Worm (Caenorhabditis elegans) whole organism, L2 larva: Measurements from ENCODE around the gene nhr-80.
A peak's percentile ranks its signal among the peaks of the same experiment; 100 is the strongest.

Source experiments
- C34F6.9 ChIP-seq: fragments of 150-350 bp; optimal IDR thresholded peaks from 2 replicates; lab custom pipeline; 2014; ENCODE audit warnings: missing biosample characterization, missing genetic modification characterization
- F13H6.1 ChIP-seq: sonication (generic microtip); optimal IDR thresholded peaks from 2 replicates; lab custom pipeline; 2016; ENCODE audit warnings: missing genetic modification characterization, missing compliant biosample characterization
- Y55F3AM.14 ChIP-seq: fragments of 200-800 bp; sonication (Bioruptor generic); optimal IDR thresholded peaks from 2 replicates; lab custom pipeline; 2018; ENCODE audit warnings: mild to moderate bottlenecking, missing genetic modification characterization, missing compliant biosample characterization
- ZK546.5 ChIP-seq: sonication (generic microtip); optimal IDR thresholded peaks from 2 replicates; lab custom pipeline; 2017; ENCODE audit warnings: missing biosample characterization, missing genetic modification characterization
- ama-1 ChIP-seq: fragments of 150-350 bp; optimal IDR thresholded peaks from 2 replicates; lab custom pipeline; 2018; ENCODE audit warnings: inconsistent platforms
- blmp-1 ChIP-seq: sonication (generic microtip); optimal IDR thresholded peaks from 2 replicates; lab custom pipeline; 2017; ENCODE audit warnings: missing genetic modification characterization, mild to moderate bottlenecking, missing compliant biosample characterization, antibody characterized with exemption, moderate library complexity; ENCODE audit not compliant: insufficient read depth
- ceh-16 ChIP-seq: fragments of 150-350 bp; optimal IDR thresholded peaks from 2 replicates; lab custom pipeline; 2014; ENCODE audit warnings: missing biosample characterization, missing genetic modification characterization
- ceh-82 ChIP-seq: fragments of 150-350 bp; optimal IDR thresholded peaks from 2 replicates; lab custom pipeline; 2014; ENCODE audit warnings: missing biosample characterization, missing genetic modification characterization
- crh-2 ChIP-seq: sonication (generic microtip); optimal IDR thresholded peaks from 2 replicates; lab custom pipeline; 2017; ENCODE audit warnings: missing biosample characterization, missing genetic modification characterization
- dmd-4 ChIP-seq: sonication (generic microtip); optimal IDR thresholded peaks from 2 replicates; lab custom pipeline; 2017; ENCODE audit warnings: missing biosample characterization, missing genetic modification characterization
- egl-27 ChIP-seq: sonication (generic microtip); optimal IDR thresholded peaks from 3 replicates; lab custom pipeline; 2017; ENCODE audit warnings: missing biosample characterization, missing genetic modification reagents, missing genetic modification characterization
- elt-1 ChIP-seq: fragments of 150-350 bp; optimal IDR thresholded peaks from 2 replicates; lab custom pipeline; 2014; ENCODE audit warnings: missing biosample characterization, missing genetic modification characterization
- elt-3 ChIP-seq: sonication (generic microtip); optimal IDR thresholded peaks from 2 replicates; lab custom pipeline; 2017; ENCODE audit warnings: missing biosample characterization, missing genetic modification characterization
- fos-1 ChIP-seq: fragments of 150-350 bp; optimal IDR thresholded peaks from 2 replicates; lab custom pipeline; 2014; ENCODE audit warnings: missing biosample characterization, missing genetic modification characterization
- gmeb-1 ChIP-seq: fragments of 150-350 bp; optimal IDR thresholded peaks from 2 replicates; lab custom pipeline; 2014; ENCODE audit warnings: missing biosample characterization, missing genetic modification characterization
- lin-11 ChIP-seq: fragments of 150-350 bp; sonication (generic microtip); optimal IDR thresholded peaks from 2 replicates; lab custom pipeline; 2014; ENCODE audit warnings: missing biosample characterization, missing genetic modification characterization, inconsistent platforms, mixed read lengths
- lin-13 ChIP-seq: fragments of 150-350 bp; optimal IDR thresholded peaks from 2 replicates; lab custom pipeline; 2014; ENCODE audit warnings: missing biosample characterization, missing genetic modification reagents, missing genetic modification characterization
- lin-39 ChIP-seq: fragments of 150-350 bp; optimal IDR thresholded peaks from 2 replicates; lab custom pipeline; 2014; ENCODE audit warnings: missing biosample characterization, missing genetic modification reagents, missing genetic modification characterization
- mbf-1 ChIP-seq: sonication (generic microtip); optimal IDR thresholded peaks from 2 replicates; lab custom pipeline; 2017; ENCODE audit warnings: missing biosample characterization, missing genetic modification characterization
- mdl-1 ChIP-seq, 2 experiments: fragments of 150-350 bp in 1 of 2; sonication (generic microtip) in 1 of 2; optimal IDR thresholded peaks; 2 replicates each; lab custom pipeline; 2017; ENCODE audit warnings: missing biosample characterization in 2 of 2, missing genetic modification characterization in 2 of 2
- nhr-10 ChIP-seq: sonication (generic microtip); optimal IDR thresholded peaks from 2 replicates; lab custom pipeline; 2017; ENCODE audit warnings: missing biosample characterization, missing genetic modification characterization
- nhr-11 ChIP-seq: fragments of 150-350 bp; optimal IDR thresholded peaks from 2 replicates; lab custom pipeline; 2014; ENCODE audit warnings: missing biosample characterization, missing genetic modification characterization
- nhr-12 ChIP-seq: fragments of 150-350 bp; optimal IDR thresholded peaks from 2 replicates; lab custom pipeline; 2014; ENCODE audit warnings: missing biosample characterization, missing genetic modification characterization
- nhr-129 ChIP-seq: fragments of 150-350 bp; optimal IDR thresholded peaks from 2 replicates; lab custom pipeline; 2014; ENCODE audit warnings: missing biosample characterization, missing genetic modification characterization
- nhr-21 ChIP-seq: fragments of 150-350 bp; optimal IDR thresholded peaks from 2 replicates; lab custom pipeline; 2014; ENCODE audit warnings: missing biosample characterization, missing genetic modification characterization
- nhr-23 ChIP-seq: fragments of 150-350 bp; optimal IDR thresholded peaks from 2 replicates; lab custom pipeline; 2014; ENCODE audit warnings: missing biosample characterization, missing genetic modification reagents, missing genetic modification characterization
- nhr-237 ChIP-seq: fragments of 150-350 bp; optimal IDR thresholded peaks from 2 replicates; lab custom pipeline; 2014; ENCODE audit warnings: missing biosample characterization, missing genetic modification characterization
- nhr-25 ChIP-seq: fragments of 150-350 bp; sonication (generic microtip); optimal IDR thresholded peaks from 3 replicates; lab custom pipeline; 2014; ENCODE audit warnings: missing biosample characterization, missing genetic modification characterization
- sem-4 ChIP-seq: fragments of 150-350 bp; optimal IDR thresholded peaks from 2 replicates; lab custom pipeline; 2014; ENCODE audit warnings: missing biosample characterization, missing genetic modification reagents, missing genetic modification characterization
- skn-1 ChIP-seq: sonication (generic microtip); optimal IDR thresholded peaks from 2 replicates; lab custom pipeline; 2017; ENCODE audit warnings: missing biosample characterization, missing genetic modification characterization
- sma-3 ChIP-seq: sonication (generic microtip); optimal IDR thresholded peaks from 2 replicates; lab custom pipeline; 2016; ENCODE audit warnings: missing genetic modification reagents, missing genetic modification characterization, missing compliant biosample characterization
- sma-9 ChIP-seq, 2 experiments: fragments of 150-350 bp in 1 of 2; sonication (generic microtip) in 1 of 2; optimal IDR thresholded peaks; 2 replicates each; lab custom pipeline; 2014 to 2016; ENCODE audit warnings: missing genetic modification characterization in 2 of 2, mild to moderate bottlenecking in 1 of 2, missing biosample characterization in 1 of 2, missing compliant biosample characterization in 1 of 2, missing genetic modification reagents in 1 of 2, moderate library complexity in 1 of 2
- snpc-4 ChIP-seq: fragments of 150-350 bp; optimal IDR thresholded peaks from 2 replicates; lab custom pipeline; 2014; ENCODE audit warnings: missing biosample characterization, missing genetic modification characterization
- unc-55 ChIP-seq: fragments of 150-350 bp; sonication (generic microtip); optimal IDR thresholded peaks from 3 replicates; lab custom pipeline; 2014; ENCODE audit warnings: missing biosample characterization, missing genetic modification reagents, missing genetic modification characterization
- unc-62 ChIP-seq: fragments of 150-350 bp; optimal IDR thresholded peaks from 2 replicates; lab custom pipeline; 2014; ENCODE audit warnings: missing biosample characterization, missing genetic modification reagents, missing genetic modification characterization
- ztf-1 ChIP-seq: fragments of 200-800 bp; sonication (Bioruptor generic); conservative IDR thresholded peaks from 2 replicates; pipeline ENCODE4 v1.3.6; 2022; ENCODE audit warnings: missing genetic modification characterization, missing compliant biosample characterization
- ztf-11 ChIP-seq: sonication (generic microtip); optimal IDR thresholded peaks from 2 replicates; lab custom pipeline; 2017; ENCODE audit warnings: missing biosample characterization, missing genetic modification characterization
- ztf-4 ChIP-seq: fragments of 150-350 bp; optimal IDR thresholded peaks from 2 replicates; lab custom pipeline; 2014; ENCODE audit warnings: missing biosample characterization, missing genetic modification characterization

nhr-80 gene

ce11 chrIII:23862-24261 lies 9.2 kb upstream of the nhr-80 start, which contains the start of gene H10E21.5:
TSS of gene H10E21.5 (minus strand) at chrIII:23962.
- TF ChIP-seq nhr-10 (tag; lab: Kevin White, UChicago) (no peak), unc-62 (GFP tag; lab: Kevin White, UChicago) (no peak), nhr-237 (tag; lab: Kevin White, UChicago) (no peak), nhr-12 (tag; lab: Kevin White, UChicago) (no peak), blmp-1 (no peak), ama-1 (lab: Kevin White, UChicago) (no peak), mbf-1 (tag; lab: Kevin White, UChicago) (no peak), F13H6.1 (tag; lab: Kevin White, UChicago) (no peak), lin-13 (no peak), snpc-4 (tag; lab: Kevin White, UChicago) (no peak), Y55F3AM.14 (GFP tag; lab: Kevin White, UChicago) (no peak), nhr-23 (tag; lab: Kevin White, UChicago) (no peak), nhr-21 (tag; lab: Kevin White, UChicago) (no peak), crh-2 (tag; lab: Kevin White, UChicago) (no peak), ceh-16 (tag; lab: Kevin White, UChicago) (no peak), nhr-11 (tag; lab: Kevin White, UChicago) (no peak), elt-1 (no peak)

ce11 chrIII:21276-21675 lies 6.6 kb upstream of the nhr-80 start:
- TF ChIP-seq sma-9 (GFP tag; optimal IDR thresholded peaks at IDR 0.05; lab: Kevin White, UChicago) = no peak
- no peak for TF ChIP-seq sma-9 (tag; optimal IDR thresholded peaks at IDR 0.05; lab: Kevin White, UChicago)
- TF ChIP-seq sem-4 (tag; lab: Kevin White, UChicago) = no peak
- no peak for TF ChIP-seq unc-55 (GFP tag; lab: Kevin White, UChicago)
- no peak for TF ChIP-seq lin-39 (tag; lab: Kevin White, UChicago)
- no peak for TF ChIP-seq ztf-4

- TF ChIP-seq ceh-16 (tag; lab: Kevin White, UChicago) (no peak), nhr-12 (tag; lab: Kevin White, UChicago) (no peak), nhr-129 (tag; lab: Kevin White, UChicago) (no peak), fos-1 (no peak), egl-27 (no peak), sem-4 (tag; lab: Kevin White, UChicago) (no peak), ZK546.5 (tag; lab: Kevin White, UChicago) (no peak), ztf-1 (no peak), skn-1 (no peak)
Observed at ce11 chrIII:19509-19908, 4.8 kb upstream of the nhr-80 start, which contains the start of gene H10E21.4. TSS of gene H10E21.4 (minus strand) at chrIII:19675.

- no peak for TF ChIP-seq unc-55 (GFP tag; lab: Kevin White, UChicago)
- TF ChIP-seq nhr-129 (tag; lab: Kevin White, UChicago) = no peak
- TF ChIP-seq lin-13 = no peak
Observed at ce11 chrIII:17558-17957, 2.9 kb upstream of the nhr-80 start.

- TF ChIP-seq dmd-4 (tag; lab: Kevin White, UChicago) (no peak), mdl-1 (tag; optimal IDR thresholded peaks at IDR 0.05; lab: Kevin White, UChicago) (no peak), ZK546.5 (tag; lab: Kevin White, UChicago) (no peak), ztf-11 (no peak)
Observed at ce11 chrIII:16797-17196, 2.1 kb upstream of the nhr-80 start.

- no peak for TF ChIP-seq unc-62 (GFP tag; lab: Kevin White, UChicago)
- TF ChIP-seq C34F6.9 (tag; lab: Kevin White, UChicago) = no peak
- TF ChIP-seq F13H6.1 (tag; lab: Kevin White, UChicago) = no peak
- TF ChIP-seq crh-2 (tag; lab: Kevin White, UChicago) = peak; percentile 60
- TF ChIP-seq Y55F3AM.14 (GFP tag; lab: Kevin White, UChicago) = no peak
- no peak for TF ChIP-seq ztf-11
- no peak for TF ChIP-seq elt-3
- TF ChIP-seq skn-1 = no peak
- TF ChIP-seq ztf-1 = no peak
- no peak for TF ChIP-seq ceh-82
- TF ChIP-seq fos-1 = peak; percentile 95
- TF ChIP-seq nhr-25 (tag; lab: Kevin White, UChicago) = peak; percentile 59
- TF ChIP-seq nhr-23 (tag; lab: Kevin White, UChicago) = no peak
- peak; percentile 17 for TF ChIP-seq sma-9 (GFP tag; optimal IDR thresholded peaks at IDR 0.05; lab: Kevin White, UChicago)
- TF ChIP-seq sma-9 (tag; optimal IDR thresholded peaks at IDR 0.05; lab: Kevin White, UChicago) = no peak
- TF ChIP-seq mdl-1 (tag; optimal IDR thresholded peaks at IDR 0.05; lab: Kevin White, UChicago) = no peak
- no peak for TF ChIP-seq lin-11 (tag; lab: Kevin White, UChicago)
- TF ChIP-seq gmeb-1 = peak; percentile 50
- peak; percentile 31 for TF ChIP-seq sma-3 (GFP tag; lab: Kevin White, UChicago)
- no peak for TF ChIP-seq sem-4 (tag; lab: Kevin White, UChicago)
Observed at ce11 chrIII:15224-15822, 654 bp upstream of the nhr-80 start, which contains the start of gene H10E21.1. TSS of gene H10E21.1 (plus strand) at chrIII:15772.
